Worm (Caenorhabditis elegans) whole organism, L2 larva: ENCODE data around the gene srx-32.
A peak's percentile ranks its signal among the peaks of the same experiment; 100 is the strongest.

Experiments
- C34F6.9 ChIP-seq: fragments of 150-350 bp; optimal IDR thresholded peaks from 2 replicates; lab custom pipeline; 2014; ENCODE audit warnings: missing biosample characterization, missing genetic modification characterization
- F13H6.1 ChIP-seq: sonication (generic microtip); optimal IDR thresholded peaks from 2 replicates; lab custom pipeline; 2016; ENCODE audit warnings: missing genetic modification characterization, missing compliant biosample characterization
- R02D3.7 ChIP-seq: fragments of 150-350 bp; optimal IDR thresholded peaks from 2 replicates; lab custom pipeline; 2014; ENCODE audit warnings: missing biosample characterization, missing genetic modification characterization
- Y55F3AM.14 ChIP-seq: fragments of 200-800 bp; sonication (Bioruptor generic); optimal IDR thresholded peaks from 2 replicates; lab custom pipeline; 2018; ENCODE audit warnings: mild to moderate bottlenecking, missing genetic modification characterization, missing compliant biosample characterization
- ZK546.5 ChIP-seq: sonication (generic microtip); optimal IDR thresholded peaks from 2 replicates; lab custom pipeline; 2017; ENCODE audit warnings: missing biosample characterization, missing genetic modification characterization
- ama-1 ChIP-seq: fragments of 150-350 bp; optimal IDR thresholded peaks from 2 replicates; lab custom pipeline; 2018; ENCODE audit warnings: inconsistent platforms
- blmp-1 ChIP-seq: sonication (generic microtip); optimal IDR thresholded peaks from 2 replicates; lab custom pipeline; 2017; ENCODE audit warnings: missing genetic modification characterization, mild to moderate bottlenecking, missing compliant biosample characterization, antibody characterized with exemption, moderate library complexity; ENCODE audit not compliant: insufficient read depth
- ceh-16 ChIP-seq: fragments of 150-350 bp; optimal IDR thresholded peaks from 2 replicates; lab custom pipeline; 2014; ENCODE audit warnings: missing biosample characterization, missing genetic modification characterization
- ceh-82 ChIP-seq: fragments of 150-350 bp; optimal IDR thresholded peaks from 2 replicates; lab custom pipeline; 2014; ENCODE audit warnings: missing biosample characterization, missing genetic modification characterization
- crh-2 ChIP-seq: sonication (generic microtip); optimal IDR thresholded peaks from 2 replicates; lab custom pipeline; 2017; ENCODE audit warnings: missing biosample characterization, missing genetic modification characterization
- dmd-4 ChIP-seq: sonication (generic microtip); optimal IDR thresholded peaks from 2 replicates; lab custom pipeline; 2017; ENCODE audit warnings: missing biosample characterization, missing genetic modification characterization
- elt-1 ChIP-seq: fragments of 150-350 bp; optimal IDR thresholded peaks from 2 replicates; lab custom pipeline; 2014; ENCODE audit warnings: missing biosample characterization, missing genetic modification characterization
- elt-3 ChIP-seq: sonication (generic microtip); optimal IDR thresholded peaks from 2 replicates; lab custom pipeline; 2017; ENCODE audit warnings: missing biosample characterization, missing genetic modification characterization
- fos-1 ChIP-seq: fragments of 150-350 bp; optimal IDR thresholded peaks from 2 replicates; lab custom pipeline; 2014; ENCODE audit warnings: missing biosample characterization, missing genetic modification characterization
- gmeb-1 ChIP-seq: fragments of 150-350 bp; optimal IDR thresholded peaks from 2 replicates; lab custom pipeline; 2014; ENCODE audit warnings: missing biosample characterization, missing genetic modification characterization
- lin-13 ChIP-seq: fragments of 150-350 bp; optimal IDR thresholded peaks from 2 replicates; lab custom pipeline; 2014; ENCODE audit warnings: missing biosample characterization, missing genetic modification reagents, missing genetic modification characterization
- lin-39 ChIP-seq: fragments of 150-350 bp; optimal IDR thresholded peaks from 2 replicates; lab custom pipeline; 2014; ENCODE audit warnings: missing biosample characterization, missing genetic modification reagents, missing genetic modification characterization
- lsy-2 ChIP-seq, 2 experiments: fragments of 150-350 bp in 1 of 2; sonication (generic microtip) in 1 of 2; optimal IDR thresholded peaks; 2 replicates each; lab custom pipeline; 2014 to 2017; ENCODE audit warnings: missing biosample characterization in 2 of 2, missing genetic modification characterization in 2 of 2
- mab-5 ChIP-seq: fragments of 150-350 bp; optimal IDR thresholded peaks from 2 replicates; lab custom pipeline; 2014; ENCODE audit warnings: missing biosample characterization, missing genetic modification characterization
- nhr-10 ChIP-seq: sonication (generic microtip); optimal IDR thresholded peaks from 2 replicates; lab custom pipeline; 2017; ENCODE audit warnings: missing biosample characterization, missing genetic modification characterization
- nhr-11 ChIP-seq: fragments of 150-350 bp; optimal IDR thresholded peaks from 2 replicates; lab custom pipeline; 2014; ENCODE audit warnings: missing biosample characterization, missing genetic modification characterization
- nhr-129 ChIP-seq: fragments of 150-350 bp; optimal IDR thresholded peaks from 2 replicates; lab custom pipeline; 2014; ENCODE audit warnings: missing biosample characterization, missing genetic modification characterization
- nhr-237 ChIP-seq: fragments of 150-350 bp; optimal IDR thresholded peaks from 2 replicates; lab custom pipeline; 2014; ENCODE audit warnings: missing biosample characterization, missing genetic modification characterization
- nhr-25 ChIP-seq: fragments of 150-350 bp; sonication (generic microtip); optimal IDR thresholded peaks from 3 replicates; lab custom pipeline; 2014; ENCODE audit warnings: missing biosample characterization, missing genetic modification characterization
- nhr-6 ChIP-seq: fragments of 150-350 bp; optimal IDR thresholded peaks from 2 replicates; lab custom pipeline; 2014; ENCODE audit warnings: missing biosample characterization, missing genetic modification characterization
- peb-1 ChIP-seq: fragments of 150-350 bp; optimal IDR thresholded peaks from 2 replicates; lab custom pipeline; 2014; ENCODE audit warnings: missing biosample characterization, missing genetic modification characterization
- sem-4 ChIP-seq: fragments of 150-350 bp; optimal IDR thresholded peaks from 2 replicates; lab custom pipeline; 2014; ENCODE audit warnings: missing biosample characterization, missing genetic modification reagents, missing genetic modification characterization
- skn-1 ChIP-seq: sonication (generic microtip); optimal IDR thresholded peaks from 2 replicates; lab custom pipeline; 2017; ENCODE audit warnings: missing biosample characterization, missing genetic modification characterization
- sma-9 ChIP-seq, 2 experiments: fragments of 150-350 bp in 1 of 2; sonication (generic microtip) in 1 of 2; optimal IDR thresholded peaks; 2 replicates each; lab custom pipeline; 2014 to 2016; ENCODE audit warnings: missing genetic modification characterization in 2 of 2, mild to moderate bottlenecking in 1 of 2, missing biosample characterization in 1 of 2, missing compliant biosample characterization in 1 of 2, missing genetic modification reagents in 1 of 2, moderate library complexity in 1 of 2
- snpc-4 ChIP-seq: fragments of 150-350 bp; optimal IDR thresholded peaks from 2 replicates; lab custom pipeline; 2014; ENCODE audit warnings: missing biosample characterization, missing genetic modification characterization
- unc-39 ChIP-seq: fragments of 150-350 bp; optimal IDR thresholded peaks from 2 replicates; lab custom pipeline; 2014; ENCODE audit warnings: missing biosample characterization, missing genetic modification characterization
- unc-55 ChIP-seq: fragments of 150-350 bp; sonication (generic microtip); optimal IDR thresholded peaks from 3 replicates; lab custom pipeline; 2014; ENCODE audit warnings: missing biosample characterization, missing genetic modification reagents, missing genetic modification characterization
- zag-1 ChIP-seq: fragments of 150-350 bp; optimal IDR thresholded peaks from 2 replicates; lab custom pipeline; 2014; ENCODE audit warnings: missing biosample characterization, missing genetic modification characterization
- ztf-11 ChIP-seq: sonication (generic microtip); optimal IDR thresholded peaks from 2 replicates; lab custom pipeline; 2017; ENCODE audit warnings: missing biosample characterization, missing genetic modification characterization

Gene srx-32

ce11 chrV:801555-802060 lies 18.9 kb downstream of the srx-32 start:
- TF ChIP-seq snpc-4 (tag; lab: Kevin White, UChicago) (no peak), fos-1 (tag; lab: Kevin White, UChicago) (no peak), ama-1 (lab: Kevin White, UChicago) (no peak), ceh-16 (tag; lab: Kevin White, UChicago) (peak; percentile 33), nhr-6 (tag; lab: Kevin White, UChicago) (no peak), ZK546.5 (tag; lab: Kevin White, UChicago) (no peak), lsy-2 (tag; optimal IDR thresholded peaks at IDR 0.05; lab: Kevin White, UChicago) (no peak), sma-9 (GFP tag; optimal IDR thresholded peaks at IDR 0.05; lab: Kevin White, UChicago) (peak; percentile 77), sma-9 (tag; optimal IDR thresholded peaks at IDR 0.05; lab: Kevin White, UChicago) (no peak), unc-39 (tag; lab: Kevin White, UChicago) (no peak), ceh-82 (tag; lab: Kevin White, UChicago) (no peak), F13H6.1 (tag; lab: Kevin White, UChicago) (no peak), ztf-11 (no peak), nhr-129 (tag; lab: Kevin White, UChicago) (no peak), elt-1 (tag; lab: Kevin White, UChicago) (peak; percentile 89), elt-3 (tag; lab: Kevin White, UChicago) (no peak), nhr-11 (no peak)

DNA sequence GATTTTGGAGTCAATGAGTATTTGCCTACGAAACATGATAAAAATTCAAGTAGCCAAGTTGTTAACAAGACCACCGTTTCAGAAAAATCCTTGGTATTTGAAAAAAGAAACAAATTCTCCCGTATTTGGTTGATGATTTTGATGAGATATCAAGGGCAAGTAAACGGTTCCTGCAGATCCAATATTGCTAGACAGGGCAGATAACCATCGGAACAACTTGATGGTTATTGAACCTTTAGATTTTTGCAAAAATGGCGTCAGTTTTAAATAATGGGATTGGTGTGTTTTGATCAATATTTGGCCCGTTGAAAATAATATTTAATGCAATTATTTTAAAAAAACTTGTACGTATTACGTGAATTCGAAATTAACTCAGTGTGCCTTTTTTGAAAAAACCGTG lies 20.3 kb downstream of the srx-32 start:
- TF ChIP-seq nhr-10 (tag; lab: Kevin White, UChicago) (no peak), C34F6.9 (tag; lab: Kevin White, UChicago) (no peak), sma-9 (GFP tag; optimal IDR thresholded peaks at IDR 0.05; lab: Kevin White, UChicago) (peak; percentile 70), sma-9 (tag; optimal IDR thresholded peaks at IDR 0.05; lab: Kevin White, UChicago) (no peak), elt-1 (tag; lab: Kevin White, UChicago) (peak; percentile 3)

DNA sequence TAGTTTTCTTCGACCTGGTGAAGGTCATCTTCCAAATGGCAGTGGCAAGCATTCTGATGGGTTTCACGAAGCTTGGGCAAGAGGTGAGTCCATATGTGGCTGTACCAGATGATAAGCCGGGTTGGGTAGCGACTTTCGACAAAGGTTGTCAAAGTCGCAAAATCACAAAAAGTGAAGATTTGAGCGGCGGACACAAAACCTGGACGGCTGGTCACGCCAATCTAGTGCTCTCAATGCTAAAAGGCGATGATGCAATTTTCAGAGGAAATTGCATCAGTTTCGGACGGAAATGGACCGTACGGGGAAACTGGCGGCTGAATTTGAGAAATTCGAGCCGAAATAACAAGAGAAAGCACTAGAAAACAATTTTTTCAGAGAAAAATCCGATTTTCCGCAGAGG lies 23.3 kb downstream of the srx-32 start:
- TF ChIP-seq zag-1 (tag; lab: Kevin White, UChicago) (no peak), nhr-11 (no peak), elt-3 (tag; lab: Kevin White, UChicago) (no peak), ZK546.5 (tag; lab: Kevin White, UChicago) (no peak), Y55F3AM.14 (GFP tag; lab: Kevin White, UChicago) (no peak)

DNA sequence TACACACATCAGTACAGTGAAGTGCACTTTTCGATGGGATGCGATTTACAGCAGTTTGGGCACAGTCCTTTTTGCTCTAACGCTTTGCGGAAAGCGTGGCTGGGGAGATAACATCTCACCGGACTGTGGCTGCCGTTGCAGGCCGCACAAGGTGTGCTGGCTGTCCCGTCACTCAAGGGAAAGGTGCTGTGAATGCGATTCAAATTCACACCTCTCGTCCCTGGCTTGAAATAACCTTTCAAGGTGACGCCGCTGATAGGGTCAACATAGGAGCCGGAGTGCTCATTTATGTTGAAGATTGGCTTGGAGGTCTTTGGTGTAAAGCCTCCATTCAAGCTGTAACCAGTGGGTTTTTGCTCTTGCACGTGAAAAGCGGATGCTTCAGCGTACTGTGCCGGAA lies 26.4 kb downstream of the srx-32 start:
- TF ChIP-seq snpc-4 (tag; lab: Kevin White, UChicago) (no peak), lin-39 (tag; lab: Kevin White, UChicago) (no peak), lin-13 (no peak), unc-55 (GFP tag; lab: Kevin White, UChicago) (no peak), zag-1 (tag; lab: Kevin White, UChicago) (no peak), nhr-237 (no peak), blmp-1 (no peak), F13H6.1 (tag; lab: Kevin White, UChicago) (no peak), crh-2 (tag; lab: Kevin White, UChicago) (no peak), nhr-25 (tag; lab: Kevin White, UChicago) (no peak), sem-4 (tag; lab: Kevin White, UChicago) (no peak), peb-1 (no peak), mab-5 (tag; lab: Kevin White, UChicago) (no peak), gmeb-1 (no peak), dmd-4 (tag; lab: Kevin White, UChicago) (no peak)
- TF ChIP-seq, all 48 proteins: peak for 0

- no peak for TF ChIP-seq ama-1 (lab: Kevin White, UChicago)
- TF ChIP-seq nhr-6 (tag; lab: Kevin White, UChicago), result no peak
These were observed 38.1 kb downstream of the srx-32 start, which contains the start of gene srab-16 for ce11 chrV:782432-782831. srab-16 (plus strand) TSS chrV:782732.

DNA sequence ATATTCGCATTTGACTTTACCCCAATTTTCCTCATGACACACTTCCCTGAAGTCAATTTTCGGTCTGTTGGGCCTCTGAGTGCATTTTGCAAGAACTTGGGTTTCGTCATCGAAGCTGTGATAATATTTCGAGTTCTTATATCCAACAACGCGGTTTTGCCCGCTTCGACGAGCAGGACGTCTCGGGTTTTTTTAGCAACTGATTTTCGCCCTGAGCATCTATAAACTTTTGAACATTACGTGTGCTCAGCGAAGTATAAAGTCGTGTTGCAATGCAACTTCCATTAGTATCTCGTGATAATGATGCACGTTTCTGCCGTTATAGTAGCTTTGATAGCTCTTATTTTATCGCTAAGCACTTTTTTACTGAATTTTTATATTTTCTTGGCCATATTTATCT lies 40.5 kb downstream of the srx-32 start, which contains the start of gene srbc-60:
Gene srbc-60 (plus strand): TSS at position 301 of the 400 bp plus-strand sequence.
- no peak for TF ChIP-seq zag-1 (tag; lab: Kevin White, UChicago)
- TF ChIP-seq elt-1 (tag; lab: Kevin White, UChicago), result no peak
- TF ChIP-seq ama-1 (lab: Kevin White, UChicago), result no peak
- no peak for TF ChIP-seq snpc-4 (tag; lab: Kevin White, UChicago)
- TF ChIP-seq R02D3.7 (tag; lab: Kevin White, UChicago), result no peak
- no peak for TF ChIP-seq blmp-1
- no peak for TF ChIP-seq lsy-2 (tag; optimal IDR thresholded peaks at IDR 0.05; lab: Kevin White, UChicago)
- TF ChIP-seq unc-39 (tag; lab: Kevin White, UChicago), result no peak
- no peak for TF ChIP-seq lin-39 (tag; lab: Kevin White, UChicago)
- TF ChIP-seq fos-1 (tag; lab: Kevin White, UChicago), result no peak
- no peak for TF ChIP-seq skn-1
- TF ChIP-seq elt-3 (tag; lab: Kevin White, UChicago), result no peak
- TF ChIP-seq peb-1, result no peak
- TF ChIP-seq, all 48 proteins: peak for 0
